Worm (Caenorhabditis elegans): Measurements from ENCODE around the gene msd-2.

msd-2 gene

ce11 chrIV:9994895-9995394 is 33.9 kb upstream of the msd-2 start, which contains the start of gene uba-1 (continued):
- TF ChIP-seq egrh-3 (GFP tag; IDR thresholded peaks at IDR 0.05) (no peak), C17E4.6 (GFP tag; IDR thresholded peaks at IDR 0.05) (peak; percentile 77), akir-1 (GFP tag; optimal IDR thresholded peaks at IDR 0.05) (no peak), die-1 (tag; optimal IDR thresholded peaks at IDR 0.05) (peak; percentile 42), ama-1 (optimal IDR thresholded peaks at IDR 0.05) (no peak), ama-1 (GFP tag; optimal IDR thresholded peaks at IDR 0.05) (peak; percentile 28 to 37), lin-26 (GFP tag; IDR thresholded peaks at IDR 0.05) (peak; percentile 11; the same call in 1 of the 2 replicates), let-526 (GFP tag; IDR thresholded peaks at IDR 0.05) (no peak), attf-5 (GFP tag; optimal IDR thresholded peaks at IDR 0.05) (peak; percentile 45), ztf-22 (GFP tag; optimal IDR thresholded peaks at IDR 0.05) (peak; percentile 31), unc-62 (GFP tag; optimal IDR thresholded peaks at IDR 0.05) (no peak), pbrm-1 (GFP tag; IDR thresholded peaks at IDR 0.05) (peak; percentile 63; the same call in 1 of the 2 replicates), madf-6 (GFP tag; IDR thresholded peaks at IDR 0.05) (peak; percentile 94), T26A5.8 (tag; optimal IDR thresholded peaks at IDR 0.05) (no peak), tbp1 (GFP tag; optimal IDR thresholded peaks at IDR 0.05) (peak; percentile 42), unc-130 (GFP tag; optimal IDR thresholded peaks at IDR 0.05) (peak; percentile 55), madf-3 (GFP tag; IDR thresholded peaks at IDR 0.05) (no peak), nhr-27 (tag; optimal IDR thresholded peaks at IDR 0.05) (no peak), zfh-2 (GFP tag; conservative IDR thresholded peaks at IDR 0.05) (no peak), ZK185.1 (tag; optimal IDR thresholded peaks at IDR 0.05; ENCODE audit: poor library complexity, severe bottlenecking) (peak; percentile 87), Y95B8A.8 (GFP tag; IDR thresholded peaks at IDR 0.05) (no peak), madf-8 (GFP tag; conservative IDR thresholded peaks at IDR 0.05) (peak; percentile 90), ceh-79 (tag; optimal IDR thresholded peaks at IDR 0.05) (no peak), athp-1 (tag; optimal IDR thresholded peaks at IDR 0.05) (peak; percentile 53), hmg-20 (GFP tag; IDR thresholded peaks at IDR 0.05) (no peak), ceh-27 (GFP tag; optimal IDR thresholded peaks at IDR 0.05) (peak; percentile 46), F10E7.11 (tag; optimal IDR thresholded peaks at IDR 0.05) (no peak), Y79H2A.3 (GFP tag; conservative IDR thresholded peaks at IDR 0.05) (no peak), nhr-90 (tag; optimal IDR thresholded peaks at IDR 0.05) (peak; percentile 13), F23B12.7 (tag; optimal IDR thresholded peaks at IDR 0.05; ENCODE audit: insufficient read depth) (peak; percentile 59), F57C9.4 (tag; optimal IDR thresholded peaks at IDR 0.05) (no peak), lir-1 (GFP tag; conservative IDR thresholded peaks at IDR 0.05) (no peak; the same call in 1 of the 2 replicates), B0261.1 (tag; optimal IDR thresholded peaks at IDR 0.05) (no peak), F22D6.2 (tag; optimal IDR thresholded peaks at IDR 0.05) (no peak), aptf-2 (GFP tag; conservative IDR thresholded peaks at IDR 0.05) (0 out of 2 replicates have a peak, but pooled peaks have one; percentile 19), nfya-1 (tag; optimal IDR thresholded peaks at IDR 0.05; ENCODE audit: borderline replicate concordance, insufficient read depth) (no peak), ekl-4 (GFP tag; IDR thresholded peaks at IDR 0.05) (peak; percentile 71; the same call in 1 of the 2 replicates), ceh-58 (GFP tag; IDR thresholded peaks at IDR 0.05) (no peak), let-607 (tag; optimal IDR thresholded peaks at IDR 0.05) (peak; percentile 24 to 30), ceh-40 (GFP tag; IDR thresholded peaks at IDR 0.05) (no peak), xnd-1 (tag; optimal IDR thresholded peaks at IDR 0.05) (peak; percentile 75), F55B11.4 (tag; optimal IDR thresholded peaks at IDR 0.05; ENCODE audit: borderline replicate concordance, insufficient read depth) (no peak), attf-3 (GFP tag; conservative IDR thresholded peaks at IDR 0.05) (no peak), sea-2 (GFP tag; IDR thresholded peaks at IDR 0.05) (no peak), Y56A3A.18 (GFP tag; IDR thresholded peaks at IDR 0.05) (no peak; the same call in 1 of the 2 replicates)

All from whole organism, young adult.